Fruit fly (Drosophila melanogaster) Kc167 (cell line): Measurements from ENCODE around the gene CG1463.

Source experiments
- Myc ChIP-seq: fragments of >200 bp; optimal IDR thresholded peaks from 2 replicates; lab custom pipeline; 2017; ENCODE audit warnings: missing external identifiers
- Sin3A ChIP-seq: fragments of >200 bp; optimal IDR thresholded peaks from 2 replicates; lab custom pipeline; 2018; ENCODE audit warnings: missing external identifiers
- psq ChIP-seq: fragments of >200 bp; optimal IDR thresholded peaks from 2 replicates; lab custom pipeline; 2017; ENCODE audit warnings: missing external identifiers
- ttk ChIP-seq: sonication (Bioruptor generic); optimal IDR thresholded peaks from 2 replicates; lab custom pipeline; 2017; ENCODE audit warnings: missing external identifiers

- TF ChIP-seq Myc: no peak
- no peak for TF ChIP-seq Sin3A (lab: Kevin White, UChicago)
- TF ChIP-seq ttk (lab: Kevin White, UChicago): no peak
- no peak for TF ChIP-seq psq (lab: Kevin White, UChicago)
Observed at dm6 chrX:12592121-12592466, 19.4 kb downstream of the CG1463 start, which contains the start of gene LIMK1.
